Worm (Caenorhabditis elegans) whole organism, L4 larva: ENCODE data around the gene F19C7.8.

ENCODE experiments used
- F49E8.2 ChIP-seq: sonication (generic microtip); optimal IDR thresholded peaks from 2 replicates; lab custom pipeline; 2016; ENCODE audit warnings: missing compliant biosample characterization, mild to moderate bottlenecking, missing genetic modification characterization, borderline replicate concordance
- aly-2 ChIP-seq: sonication (generic microtip); optimal IDR thresholded peaks from 2 replicates; lab custom pipeline; 2018; ENCODE audit warnings: missing biosample characterization, missing genetic modification characterization
- arid-1 ChIP-seq: fragments of 200-800 bp; sonication (Bioruptor generic); conservative IDR thresholded peaks from 2 replicates; pipeline ENCODE4 v1.3.6; 2022; ENCODE audit warnings: missing genetic modification reagents, missing genetic modification characterization, missing compliant biosample characterization
- ceh-44 ChIP-seq: fragments of 200-800 bp; sonication (Bioruptor generic); IDR thresholded peaks from 2 replicates; pipeline ENCODE4 v1.3.6; 2022; ENCODE audit warnings: missing genetic modification reagents, missing genetic modification characterization, missing compliant biosample characterization
- egl-43 ChIP-seq: fragments of 200-800 bp; sonication (Bioruptor generic); IDR thresholded peaks from 2 replicates; pipeline ENCODE4 v1.3.6; 2022; ENCODE audit warnings: missing genetic modification reagents, missing genetic modification characterization, missing compliant biosample characterization
- hlh-30 ChIP-seq: sonication (generic microtip); optimal IDR thresholded peaks from 2 replicates; lab custom pipeline; 2017; ENCODE audit warnings: antibody characterized with exemption, mild to moderate bottlenecking, missing genetic modification characterization, missing compliant biosample characterization; ENCODE audit not compliant: insufficient read depth
- lin-39 ChIP-seq: fragments of 150-350 bp; optimal IDR thresholded peaks from 2 replicates; lab custom pipeline; 2014; ENCODE audit warnings: missing biosample characterization, missing genetic modification reagents, missing genetic modification characterization
- mep-1 ChIP-seq: fragments of 150-350 bp; sonication (generic microtip); optimal IDR thresholded peaks from 3 replicates; lab custom pipeline; 2014; ENCODE audit warnings: missing biosample characterization, missing genetic modification characterization
- pqm-1 ChIP-seq: sonication (generic microtip); optimal IDR thresholded peaks from 2 replicates; lab custom pipeline; 2017; ENCODE audit warnings: missing biosample characterization, missing genetic modification characterization
- snpc-4 ChIP-seq: fragments of 150-350 bp; optimal IDR thresholded peaks from 2 replicates; lab custom pipeline; 2014; ENCODE audit warnings: missing biosample characterization, missing genetic modification characterization

ce11 chrIV:4652962-4653361 is 15.1 kb upstream of the F19C7.8 start, which contains the start of gene psr-1:
- TF ChIP-seq hlh-30 (tag; lab: Kevin White, UChicago) (no peak), pqm-1 (tag; lab: Kevin White, UChicago) (no peak), aly-2 (no peak), egl-43 (GFP tag; lab: Robert Waterston, UW) (no peak), lin-39 (tag; lab: Kevin White, UChicago) (no peak), snpc-4 (tag; lab: Kevin White, UChicago) (no peak), mep-1 (tag; lab: Kevin White, UChicago) (no peak), ceh-44 (no peak), F49E8.2 (tag; lab: Kevin White, UChicago) (no peak), arid-1 (GFP tag; lab: Robert Waterston, UW) (no peak)
